Worm (Caenorhabditis elegans) whole organism, early embryonic: Measurements from ENCODE around the gene sym-1.

Experiments
- ama-1 ChIP-seq: fragments of 150-350 bp; optimal IDR thresholded peaks from 2 replicates; lab custom pipeline; 2014
- ceh-13 ChIP-seq: fragments of 200-800 bp; sonication (Bioruptor generic); optimal IDR thresholded peaks from 2 replicates; lab custom pipeline; 2018; ENCODE audit warnings: mild to moderate bottlenecking, missing genetic modification characterization, missing compliant biosample characterization
- flt-1 ChIP-seq: fragments of 200-800 bp; sonication (Bioruptor generic); IDR thresholded peaks from 2 replicates; pipeline ENCODE4 v1.3.6; 2022; ENCODE audit warnings: missing genetic modification characterization, missing compliant biosample characterization
- hmbx-1 ChIP-seq: sonication (generic microtip); optimal IDR thresholded peaks from 2 replicates; lab custom pipeline; 2016; ENCODE audit warnings: mild to moderate bottlenecking, missing genetic modification characterization, missing compliant biosample characterization
- hnd-1 ChIP-seq: sonication (generic microtip); optimal IDR thresholded peaks from 2 replicates; lab custom pipeline; 2016; ENCODE audit warnings: missing genetic modification characterization, missing compliant biosample characterization
- pes-1 ChIP-seq: fragments of 200-800 bp; sonication (Bioruptor generic); IDR thresholded peaks from 2 replicates; pipeline ENCODE4 v1.3.6; 2022; ENCODE audit warnings: missing genetic modification reagents, missing genetic modification characterization, missing compliant biosample characterization
- sea-1 ChIP-seq: fragments of 200-800 bp; sonication (Bioruptor generic); conservative IDR thresholded peaks from 2 replicates; pipeline ENCODE4 v1.3.6; 2022; ENCODE audit warnings: missing genetic modification characterization, missing compliant biosample characterization
- tra-4 ChIP-seq: sonication (generic microtip); optimal IDR thresholded peaks from 2 replicates; lab custom pipeline; 2017; ENCODE audit warnings: missing genetic modification characterization, missing compliant biosample characterization

ce11 chrX:14581429-14581828, at the start of gene sym-1:
- no peak for TF ChIP-seq ceh-13 (GFP tag; lab: Kevin White, UChicago)
- no peak for TF ChIP-seq pes-1 (GFP tag; lab: Robert Waterston, UW)
- TF ChIP-seq tra-4 (tag; lab: Kevin White, UChicago), result no peak
- 0 out of 2 replicates have a peak, but pooled peaks have one; percentile 6 for TF ChIP-seq flt-1 (GFP tag; lab: Robert Waterston, UW)
- TF ChIP-seq sea-1 (GFP tag; lab: Robert Waterston, UW), result no peak
- no peak for TF ChIP-seq hnd-1
- no peak for TF ChIP-seq hmbx-1 (tag; lab: Kevin White, UChicago)
- TF ChIP-seq ama-1 (lab: Kevin White, UChicago), result no peak
